Worm (Caenorhabditis elegans): ENCODE measurements around the gene fbxa-150.
"Not testable (repeated sequence)": the region's sequence is repeated elsewhere in the genome, so short reads cannot be mapped to it uniquely, and the experiment has no call there.

Gene fbxa-150

ce11 chrV:20506542-20506941 lies 15.9 kb upstream of the fbxa-150 start:
- peak; percentile 21; the same call in 1 of the 2 replicates for TF ChIP-seq egrh-3 (GFP tag; IDR thresholded peaks at IDR 0.05)
- TF ChIP-seq Y56A3A.18 (GFP tag; IDR thresholded peaks at IDR 0.05): no peak
- peak; percentile 67; the same call in 1 of the 2 replicates for TF ChIP-seq zfh-2 (GFP tag; conservative IDR thresholded peaks at IDR 0.05)

- TF ChIP-seq lin-35 (GFP tag; optimal IDR thresholded peaks at IDR 0.05) (no peak), zfh-2 (GFP tag; conservative IDR thresholded peaks at IDR 0.05) (peak; percentile 56; the same call in 1 of the 2 replicates), F55B11.4 (tag; optimal IDR thresholded peaks at IDR 0.05; ENCODE audit: borderline replicate concordance, insufficient read depth) (no peak), nhr-120 (GFP tag; IDR thresholded peaks at IDR 0.05) (0 out of 2 replicates have a peak, but pooled peaks have one; percentile 46)
Observed at ce11 chrV:20509427-20509826, 13.0 kb upstream of the fbxa-150 start.

- TF ChIP-seq F37B4.10 (GFP tag; IDR thresholded peaks at IDR 0.05); dpff-1 (tag; optimal IDR thresholded peaks at IDR 0.05); ccch-3 (GFP tag; optimal IDR thresholded peaks at IDR 0.05): not testable (repeated sequence)
Observed at ce11 chrV:20513661-20514060, 8.7 kb upstream of the fbxa-150 start, which contains the start of gene Y38H6C.8. TSS of gene Y38H6C.8 (plus strand) at chrV:20513961.

- no peak for TF ChIP-seq Y79H2A.3 (GFP tag; conservative IDR thresholded peaks at IDR 0.05)
- no peak for TF ChIP-seq K11D2.4 (GFP tag; IDR thresholded peaks at IDR 0.05)
- TF ChIP-seq D2030.7 (GFP tag; IDR thresholded peaks at IDR 0.05): no peak
- no peak for TF ChIP-seq T26A5.8 (tag; optimal IDR thresholded peaks at IDR 0.05)
- TF ChIP-seq pbrm-1 (GFP tag; IDR thresholded peaks at IDR 0.05): no peak
- TF ChIP-seq ZK185.1 (tag; optimal IDR thresholded peaks at IDR 0.05; ENCODE audit: poor library complexity, severe bottlenecking): no peak
- no peak for TF ChIP-seq nhr-80 (tag; optimal IDR thresholded peaks at IDR 0.05)
- TF ChIP-seq gei-17 (GFP tag; optimal IDR thresholded peaks at IDR 0.05): no peak
- no peak for TF ChIP-seq C17E4.6 (GFP tag; IDR thresholded peaks at IDR 0.05)
- TF ChIP-seq lag-1 (GFP tag; IDR thresholded peaks at IDR 0.05): no peak
- no peak for TF ChIP-seq rec-8 (tag; optimal IDR thresholded peaks at IDR 0.05)
- TF ChIP-seq nhr-120 (GFP tag; IDR thresholded peaks at IDR 0.05): no peak
- no peak for TF ChIP-seq egrh-3 (GFP tag; IDR thresholded peaks at IDR 0.05)
Observed at ce11 chrV:20514483-20514882, 7.9 kb upstream of the fbxa-150 start.

ce11 chrV:20517005-20517404 lies 5.4 kb upstream of the fbxa-150 start:
- TF ChIP-seq C17E4.6 (GFP tag; IDR thresholded peaks at IDR 0.05) (no peak), athp-1 (tag; optimal IDR thresholded peaks at IDR 0.05) (no peak), Y56A3A.18 (GFP tag; IDR thresholded peaks at IDR 0.05) (no peak), lin-35 (GFP tag; optimal IDR thresholded peaks at IDR 0.05) (no peak), bed-2 (GFP tag; IDR thresholded peaks at IDR 0.05) (no peak), mxl-1 (tag; optimal IDR thresholded peaks at IDR 0.05) (no peak), nfya-1 (tag; optimal IDR thresholded peaks at IDR 0.05; ENCODE audit: borderline replicate concordance, insufficient read depth) (no peak), zfh-2 (GFP tag; conservative IDR thresholded peaks at IDR 0.05) (peak; percentile 36; the same call in 1 of the 2 replicates), egl-18 (GFP tag; IDR thresholded peaks at IDR 0.05) (no peak)

ce11 chrV:20518927-20519326 lies 3.5 kb upstream of the fbxa-150 start, which contains the start of gene Y38H6C.25:
TSS of gene Y38H6C.25 (plus strand) at chrV:20519227.
- TF ChIP-seq snpc-1.1 (tag; optimal IDR thresholded peaks at IDR 0.05; ENCODE audit: insufficient read depth) (no peak), hmg-20 (GFP tag; IDR thresholded peaks at IDR 0.05) (no peak), madf-3 (GFP tag; IDR thresholded peaks at IDR 0.05) (no peak)
